Worm (Caenorhabditis elegans): ENCODE measurements around the gene acr-18.

ce11 chrV:15563985-15564384 is 5.0 kb upstream of the acr-18 start:
- no peak for TF ChIP-seq W03F9.2 (tag; optimal IDR thresholded peaks at IDR 0.05)
- TF ChIP-seq dao-5 (tag; optimal IDR thresholded peaks at IDR 0.05) = no peak
